Fruit fly (Drosophila melanogaster): Measurements from ENCODE around the gene SH3PX1.

The SH3PX1 gene

dm6 chr3L:9713383-9713827 is at the start of gene SH3PX1:
TSS of gene SH3PX1 (minus strand) at chr3L:9713827.
- TF ChIP-seq fd96Ca (GFP tag; IDR thresholded peaks at IDR 0.05) (0 out of 3 replicates have a peak, but pooled peaks have one; percentile 34), Pif1A (GFP tag; optimal IDR thresholded peaks at IDR 0.05) (no peak), D1 (tag; optimal IDR thresholded peaks at IDR 0.05) (no peak), EcR (GFP tag; optimal IDR thresholded peaks at IDR 0.05) (peak; percentile 4), rn (GFP tag; IDR thresholded peaks at IDR 0.05) (no peak)

- no peak for TF ChIP-seq Snoo (tag; optimal IDR thresholded peaks at IDR 0.05)
- peak; percentile 61; the same call in 1 of the 3 replicates for TF ChIP-seq fd96Ca (GFP tag; IDR thresholded peaks at IDR 0.05)
- no peak for TF ChIP-seq CG34367 (tag; optimal IDR thresholded peaks at IDR 0.05)
- peak; percentile 59 for TF ChIP-seq CG12605 (GFP tag; IDR thresholded peaks at IDR 0.05)
- TF ChIP-seq CG10348 (GFP tag; IDR thresholded peaks at IDR 0.05), result no peak
- no peak for TF ChIP-seq CG17806 (tag; optimal IDR thresholded peaks at IDR 0.05)
- no peak for TF ChIP-seq CG13204 (GFP tag; optimal IDR thresholded peaks at IDR 0.05)
- no peak for TF ChIP-seq CG9948 (tag; optimal IDR thresholded peaks at IDR 0.05)
- TF ChIP-seq CG8301 (tag; optimal IDR thresholded peaks at IDR 0.05), result peak; percentile 7
- peak; percentile 28 for TF ChIP-seq CG14655 (GFP tag; optimal IDR thresholded peaks at IDR 0.05)
- TF ChIP-seq CG8159 (tag; optimal IDR thresholded peaks at IDR 0.05), result no peak
- TF ChIP-seq EcR (GFP tag; optimal IDR thresholded peaks at IDR 0.05), result no peak
- no peak for TF ChIP-seq D1 (tag; optimal IDR thresholded peaks at IDR 0.05)
- TF ChIP-seq CG15710 (tag; optimal IDR thresholded peaks at IDR 0.05), result no peak
- TF ChIP-seq CG4496 (GFP tag; IDR thresholded peaks at IDR 0.05), result peak; percentile 73; the same call in 2 of the 3 replicates
- peak; percentile 48; the same call in 1 of the 2 replicates for TF ChIP-seq Ets98B (GFP tag; IDR thresholded peaks at IDR 0.05)
Measured at dm6 chr3L:9762036-9762597, 48.5 kb upstream of the SH3PX1 start.

- TF ChIP-seq CG14655 (GFP tag; optimal IDR thresholded peaks at IDR 0.05) (no peak), CG15710 (tag; optimal IDR thresholded peaks at IDR 0.05) (no peak), CG32121 (GFP tag; IDR thresholded peaks at IDR 0.05) (no peak)
Measured at dm6 chr3L:9760151-9760749, 46.6 kb upstream of the SH3PX1 start, which contains the start of gene CG42268. TSS of gene CG42268 (minus strand) at chr3L:9760395.

- no peak for TF ChIP-seq CG10348 (GFP tag; IDR thresholded peaks at IDR 0.05)
- TF ChIP-seq CG12605 (GFP tag; IDR thresholded peaks at IDR 0.05), result no peak
- TF ChIP-seq CG9948 (tag; optimal IDR thresholded peaks at IDR 0.05), result no peak
- no peak for TF ChIP-seq Pif1A (GFP tag; optimal IDR thresholded peaks at IDR 0.05)
- TF ChIP-seq CG4496 (GFP tag; IDR thresholded peaks at IDR 0.05), result 0 out of 3 replicates have a peak, but pooled peaks have one; percentile 11
Measured at dm6 chr3L:9751625-9752024, 38.0 kb upstream of the SH3PX1 start.

dm6 chr3L:9745393-9745792 is 31.8 kb upstream of the SH3PX1 start:
- TF ChIP-seq EcR (GFP tag; optimal IDR thresholded peaks at IDR 0.05) (no peak), rn (GFP tag; IDR thresholded peaks at IDR 0.05) (0 out of 2 replicates have a peak, but pooled peaks have one; percentile 35), Pif1A (GFP tag; optimal IDR thresholded peaks at IDR 0.05) (peak; percentile 11), CG32121 (GFP tag; IDR thresholded peaks at IDR 0.05) (peak; percentile 65), CG17806 (tag; optimal IDR thresholded peaks at IDR 0.05) (peak; percentile 43), CG9948 (tag; optimal IDR thresholded peaks at IDR 0.05) (peak; percentile 45), gl (tag; optimal IDR thresholded peaks at IDR 0.05) (no peak), Pif1B (GFP tag; optimal IDR thresholded peaks at IDR 0.05) (peak; percentile 13), CG13204 (GFP tag; optimal IDR thresholded peaks at IDR 0.05) (no peak), Ets98B (GFP tag; IDR thresholded peaks at IDR 0.05) (peak; percentile 80), D1 (tag; optimal IDR thresholded peaks at IDR 0.05) (no peak), fd96Ca (GFP tag; IDR thresholded peaks at IDR 0.05) (0 out of 3 replicates have a peak, but pooled peaks have one; percentile 45), CG14655 (GFP tag; optimal IDR thresholded peaks at IDR 0.05) (peak; percentile 89), CG12605 (GFP tag; IDR thresholded peaks at IDR 0.05) (peak; percentile 65), CG8301 (tag; optimal IDR thresholded peaks at IDR 0.05) (peak; percentile 92), CG34367 (tag; optimal IDR thresholded peaks at IDR 0.05) (peak; percentile 9), CG8159 (tag; optimal IDR thresholded peaks at IDR 0.05) (peak; percentile 24), CG4496 (GFP tag; IDR thresholded peaks at IDR 0.05) (peak; percentile 73; the same call in 2 of the 3 replicates), CG10348 (GFP tag; IDR thresholded peaks at IDR 0.05) (no peak), CG15710 (tag; optimal IDR thresholded peaks at IDR 0.05) (peak; percentile 22), Snoo (tag; optimal IDR thresholded peaks at IDR 0.05) (no peak)

- peak; percentile 96 for TF ChIP-seq D1 (tag; optimal IDR thresholded peaks at IDR 0.05)
- peak; percentile 95 for TF ChIP-seq fd96Ca (GFP tag; IDR thresholded peaks at IDR 0.05)
- peak; percentile 76 for TF ChIP-seq CG10348 (GFP tag; IDR thresholded peaks at IDR 0.05)
- TF ChIP-seq Snoo (tag; optimal IDR thresholded peaks at IDR 0.05), result peak; percentile 83
- TF ChIP-seq CG34367 (tag; optimal IDR thresholded peaks at IDR 0.05), result peak; percentile 77
- peak; percentile 96 for TF ChIP-seq CG32121 (GFP tag; IDR thresholded peaks at IDR 0.05)
- TF ChIP-seq CG17806 (tag; optimal IDR thresholded peaks at IDR 0.05), result peak; percentile 95
- TF ChIP-seq CG8301 (tag; optimal IDR thresholded peaks at IDR 0.05), result peak; percentile 98
- peak; percentile 97 for TF ChIP-seq CG9948 (tag; optimal IDR thresholded peaks at IDR 0.05)
- peak; percentile 91 for TF ChIP-seq gl (tag; optimal IDR thresholded peaks at IDR 0.05)
- TF ChIP-seq CG8159 (tag; optimal IDR thresholded peaks at IDR 0.05), result peak; percentile 98
- peak; percentile 94 for TF ChIP-seq Pif1B (GFP tag; optimal IDR thresholded peaks at IDR 0.05)
- peak; percentile 95 for TF ChIP-seq CG4496 (GFP tag; IDR thresholded peaks at IDR 0.05)
- peak; percentile 89 for TF ChIP-seq rn (GFP tag; IDR thresholded peaks at IDR 0.05)
- peak; percentile 92 for TF ChIP-seq Ets98B (GFP tag; IDR thresholded peaks at IDR 0.05)
- TF ChIP-seq CG14655 (GFP tag; optimal IDR thresholded peaks at IDR 0.05), result peak; percentile 100
- peak; percentile 61 for TF ChIP-seq CG13204 (GFP tag; optimal IDR thresholded peaks at IDR 0.05)
- TF ChIP-seq CG15710 (tag; optimal IDR thresholded peaks at IDR 0.05), result peak; percentile 94
- peak; percentile 90 for TF ChIP-seq CG12605 (GFP tag; IDR thresholded peaks at IDR 0.05)
- TF ChIP-seq Pif1A (GFP tag; optimal IDR thresholded peaks at IDR 0.05), result peak; percentile 97
- TF ChIP-seq EcR (GFP tag; optimal IDR thresholded peaks at IDR 0.05), result no peak
Measured at dm6 chr3L:9744060-9744549, 30.5 kb upstream of the SH3PX1 start.

All from whole organism, pupa.